Worm (Caenorhabditis elegans): Measurements from ENCODE around the gene Y111B2A.12.

Y111B2A.12 gene

ce11 chrIII:12568962-12569361, 40.1 kb upstream of the Y111B2A.12 start:
- TF ChIP-seq mab-5 (tag; optimal IDR thresholded peaks at IDR 0.05): no peak
- TF ChIP-seq peb-1 (tag; optimal IDR thresholded peaks at IDR 0.05): no peak
- TF ChIP-seq ztf-11 (tag; optimal IDR thresholded peaks at IDR 0.05): no peak
- TF ChIP-seq elt-1 (tag; optimal IDR thresholded peaks at IDR 0.05): no peak
- no peak for TF ChIP-seq Y55F3AM.14 (GFP tag; optimal IDR thresholded peaks at IDR 0.05)
- TF ChIP-seq lin-39 (tag; optimal IDR thresholded peaks at IDR 0.05): no peak
- TF ChIP-seq aly-2 (tag; optimal IDR thresholded peaks at IDR 0.05): no peak
- TF ChIP-seq R02D3.7 (tag; optimal IDR thresholded peaks at IDR 0.05): no peak
- no peak for TF ChIP-seq nhr-129 (tag; optimal IDR thresholded peaks at IDR 0.05)

DNA sequence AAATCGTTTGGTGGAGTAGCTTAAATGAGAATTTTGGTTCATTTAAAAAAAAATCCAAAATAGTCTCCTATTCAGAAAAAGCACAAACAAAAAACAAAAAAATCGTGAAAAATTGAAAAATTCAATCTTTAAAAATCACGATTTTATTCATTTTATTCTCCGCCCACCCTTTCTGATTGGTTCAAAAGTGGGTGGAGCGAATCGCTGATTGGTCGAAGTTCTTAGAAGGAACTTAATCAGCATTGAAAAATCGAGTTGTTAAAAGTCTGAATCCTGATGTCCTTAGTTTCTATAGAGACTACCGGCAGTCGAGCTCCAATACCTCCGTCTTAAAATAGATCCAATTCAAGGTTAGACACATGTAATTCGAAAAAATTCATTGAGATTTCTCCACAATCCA, 39.2 kb upstream of the Y111B2A.12 start:
- TF ChIP-seq nhr-10 (tag; optimal IDR thresholded peaks at IDR 0.05) (no peak), lin-13 (GFP tag; optimal IDR thresholded peaks at IDR 0.05) (no peak), ztf-4 (tag; optimal IDR thresholded peaks at IDR 0.05) (no peak), F13H6.1 (tag; optimal IDR thresholded peaks at IDR 0.05) (no peak), lin-39 (tag; optimal IDR thresholded peaks at IDR 0.05) (no peak), ama-1 (optimal IDR thresholded peaks at IDR 0.05) (no peak), egl-27 (tag; optimal IDR thresholded peaks at IDR 0.05) (no peak), gmeb-1 (tag; optimal IDR thresholded peaks at IDR 0.05) (no peak), unc-55 (GFP tag; optimal IDR thresholded peaks at IDR 0.05) (no peak), Y55F3AM.14 (GFP tag; optimal IDR thresholded peaks at IDR 0.05) (no peak), nhr-77 (tag; optimal IDR thresholded peaks at IDR 0.05) (no peak), zag-1 (tag; optimal IDR thresholded peaks at IDR 0.05) (no peak), unc-62 (GFP tag; optimal IDR thresholded peaks at IDR 0.05) (no peak), nhr-237 (tag; optimal IDR thresholded peaks at IDR 0.05) (no peak), mdl-1 (tag; optimal IDR thresholded peaks at IDR 0.05) (no peak), nhr-12 (tag; optimal IDR thresholded peaks at IDR 0.05) (no peak), ceh-82 (tag; optimal IDR thresholded peaks at IDR 0.05) (no peak)

DNA sequence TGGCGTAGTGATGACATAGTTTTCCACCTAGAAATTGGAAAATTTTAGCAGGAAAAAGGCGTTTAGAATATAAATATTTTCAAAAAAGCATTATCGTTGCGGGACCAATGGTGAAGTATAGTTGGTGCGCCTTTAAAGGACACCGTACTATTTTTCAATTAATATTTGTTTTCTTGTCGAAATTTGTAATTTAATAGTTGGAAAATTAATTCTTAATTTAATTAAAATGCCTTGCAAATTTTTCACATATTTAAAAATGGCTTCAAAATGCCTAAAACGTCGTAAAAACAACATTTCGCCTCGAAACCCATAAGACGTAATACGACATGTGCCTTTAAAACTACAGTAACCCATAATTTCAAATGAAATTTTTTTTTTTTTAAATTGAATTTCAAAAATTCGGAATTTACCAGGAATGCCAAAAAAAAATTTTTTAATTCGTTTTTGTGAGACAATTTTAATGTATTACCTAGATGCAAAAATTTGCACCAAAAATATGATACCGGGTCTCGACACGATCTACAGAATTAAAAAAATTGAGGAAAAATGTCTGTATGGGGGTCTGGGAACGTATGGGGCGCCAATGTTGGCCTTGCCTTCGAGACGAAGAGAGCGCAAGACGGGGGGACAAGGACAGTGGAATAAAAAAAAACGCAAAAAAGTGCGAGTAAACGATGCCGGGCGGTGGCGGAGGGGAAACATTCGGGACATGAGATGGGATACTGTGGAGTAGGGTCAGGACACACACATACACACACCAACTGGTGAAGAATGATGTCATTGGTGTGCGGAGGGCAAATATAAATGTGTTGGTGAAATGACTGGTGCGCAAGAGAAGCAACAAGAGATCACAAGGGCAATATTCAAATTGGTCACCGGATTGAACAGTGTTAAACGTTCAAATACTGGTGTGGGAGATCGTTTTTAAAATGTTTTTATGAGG, 33.5 kb upstream of the Y111B2A.12 start, which contains the start of gene aakg-1:
Gene aakg-1 (minus strand): TSS at position 52 of the 943 bp plus-strand sequence.
- peak; percentile 4 for TF ChIP-seq nhr-129 (tag; optimal IDR thresholded peaks at IDR 0.05)
- no peak for TF ChIP-seq skn-1 (tag; optimal IDR thresholded peaks at IDR 0.05)
- TF ChIP-seq ceh-16 (tag; optimal IDR thresholded peaks at IDR 0.05): peak; percentile 33

- TF ChIP-seq aly-2 (tag; optimal IDR thresholded peaks at IDR 0.05) (no peak), crh-2 (tag; optimal IDR thresholded peaks at IDR 0.05) (peak; percentile 96), nhr-6 (tag; optimal IDR thresholded peaks at IDR 0.05) (peak; percentile 93), peb-1 (tag; optimal IDR thresholded peaks at IDR 0.05) (peak; percentile 43), sma-9 (GFP tag; optimal IDR thresholded peaks at IDR 0.05) (peak; percentile 99), sma-9 (tag; optimal IDR thresholded peaks at IDR 0.05) (peak; percentile 50), nhr-237 (tag; optimal IDR thresholded peaks at IDR 0.05) (peak; percentile 1), blmp-1 (tag; optimal IDR thresholded peaks at IDR 0.05; ENCODE audit: insufficient read depth) (peak; percentile 89), nhr-12 (tag; optimal IDR thresholded peaks at IDR 0.05) (no peak), ceh-82 (tag; optimal IDR thresholded peaks at IDR 0.05) (peak; percentile 5), nhr-11 (tag; optimal IDR thresholded peaks at IDR 0.05) (no peak), skn-1 (tag; optimal IDR thresholded peaks at IDR 0.05) (no peak), zag-1 (tag; optimal IDR thresholded peaks at IDR 0.05) (peak; percentile 91), lin-39 (tag; optimal IDR thresholded peaks at IDR 0.05) (no peak), gmeb-1 (tag; optimal IDR thresholded peaks at IDR 0.05) (peak; percentile 76), Y55F3AM.14 (GFP tag; optimal IDR thresholded peaks at IDR 0.05) (peak; percentile 92), sem-4 (tag; optimal IDR thresholded peaks at IDR 0.05) (peak; percentile 99), nhr-23 (tag; optimal IDR thresholded peaks at IDR 0.05) (no peak), sma-3 (GFP tag; optimal IDR thresholded peaks at IDR 0.05) (peak; percentile 76), unc-55 (GFP tag; optimal IDR thresholded peaks at IDR 0.05) (peak; percentile 98), lsy-2 (tag; optimal IDR thresholded peaks at IDR 0.05) (peak; percentile 65 to 94), nhr-129 (tag; optimal IDR thresholded peaks at IDR 0.05) (peak; percentile 98), egl-27 (tag; optimal IDR thresholded peaks at IDR 0.05) (peak; percentile 96), F13H6.1 (tag; optimal IDR thresholded peaks at IDR 0.05) (peak; percentile 97), C34F6.9 (tag; optimal IDR thresholded peaks at IDR 0.05) (peak; percentile 99), mdl-1 (tag; optimal IDR thresholded peaks at IDR 0.05) (peak; percentile 100), nhr-25 (tag; optimal IDR thresholded peaks at IDR 0.05) (peak; percentile 90), ztf-4 (tag; optimal IDR thresholded peaks at IDR 0.05) (peak; percentile 94), lin-13 (GFP tag; optimal IDR thresholded peaks at IDR 0.05) (peak; percentile 87), fos-1 (tag; optimal IDR thresholded peaks at IDR 0.05) (peak; percentile 85), snpc-4 (tag; optimal IDR thresholded peaks at IDR 0.05) (peak; percentile 84), lin-11 (tag; optimal IDR thresholded peaks at IDR 0.05) (peak; percentile 76), dmd-4 (tag; optimal IDR thresholded peaks at IDR 0.05) (no peak), nhr-21 (tag; optimal IDR thresholded peaks at IDR 0.05) (peak; percentile 91), ztf-1 (GFP tag; conservative IDR thresholded peaks at IDR 0.05) (no peak), mab-5 (tag; optimal IDR thresholded peaks at IDR 0.05) (peak; percentile 20), R02D3.7 (tag; optimal IDR thresholded peaks at IDR 0.05) (no peak)
Measured at ce11 chrIII:12583466-12583865, 25.6 kb upstream of the Y111B2A.12 start.

Data from whole organism, L2 larva.